Fruit fly (Drosophila melanogaster): ENCODE results near the gene VhaAC39-2.

VhaAC39-2 gene

DNA sequence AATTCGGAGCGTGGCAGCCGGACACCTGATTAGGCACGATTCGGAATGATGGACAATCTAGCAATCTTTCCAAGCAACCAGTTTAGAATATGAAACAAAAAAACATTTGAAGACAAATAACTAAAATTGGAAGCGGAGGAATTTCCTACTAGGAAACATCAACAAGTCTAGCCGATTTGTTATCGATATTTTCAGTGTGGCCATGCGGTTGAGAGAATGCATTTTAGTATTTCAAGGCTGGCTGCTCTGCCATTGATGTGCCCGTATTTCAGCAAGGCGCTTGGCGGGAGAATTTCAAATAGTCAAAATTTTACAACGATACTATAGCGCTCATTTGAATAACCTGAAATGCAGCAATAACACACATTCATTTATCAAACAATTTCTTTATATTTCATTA, 31.3 kb downstream of the VhaAC39-2 start, which contains the start of gene CG31457:
Gene CG31457 (minus strand): TSS at position 186 of the 400 bp plus-strand sequence.
- peak; percentile 49 for TF ChIP-seq bab1 (GFP tag; optimal IDR thresholded peaks at IDR 0.05)
- TF ChIP-seq Crg-1 (GFP tag; optimal IDR thresholded peaks at IDR 0.05) = no peak

DNA sequence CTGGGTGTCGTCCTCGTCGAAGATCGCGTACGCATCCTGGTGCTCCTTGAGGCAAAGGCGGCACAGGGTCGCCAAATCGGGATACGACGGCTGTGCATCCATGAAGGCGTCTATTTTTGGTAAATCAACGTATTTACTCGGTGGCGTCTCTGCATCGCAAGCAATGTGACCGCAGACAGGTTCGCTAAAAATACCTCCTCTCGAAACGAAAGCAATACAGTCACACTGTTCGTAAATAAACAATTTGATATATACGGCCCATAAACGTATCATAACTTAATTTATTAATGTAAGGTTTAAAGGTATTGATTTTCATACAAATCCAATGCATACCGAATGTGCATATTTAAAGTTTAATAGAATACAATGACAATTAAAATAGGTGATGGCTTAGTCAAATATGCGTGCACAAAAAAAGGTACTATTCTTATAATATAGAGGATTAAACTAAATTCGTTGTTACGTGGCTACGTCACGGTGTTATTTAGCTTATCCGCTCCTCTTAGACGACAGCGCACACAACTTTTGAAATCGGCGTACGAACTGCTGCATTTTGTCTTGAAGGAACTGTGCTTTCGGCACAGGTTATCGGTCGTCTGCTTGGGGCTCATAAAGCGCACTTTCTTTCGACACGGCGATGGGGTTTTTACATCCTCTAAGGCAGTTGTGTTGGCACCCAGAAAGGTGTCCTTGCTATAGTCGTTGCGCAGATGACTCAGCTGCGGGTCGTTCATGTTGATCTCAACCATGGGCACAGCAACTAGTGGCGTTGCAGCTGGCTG, 32.7 kb downstream of the VhaAC39-2 start, which contains the start of gene CG31365:
Gene CG31365 (minus strand): TSS at position 182 of the 782 bp plus-strand sequence.
- no peak for TF ChIP-seq pad (GFP tag; optimal IDR thresholded peaks at IDR 0.05)
- TF ChIP-seq CG11617 (GFP tag; optimal IDR thresholded peaks at IDR 0.05) = peak; percentile 28
- peak; percentile 29 for TF ChIP-seq bab1 (GFP tag; optimal IDR thresholded peaks at IDR 0.05)

DNA sequence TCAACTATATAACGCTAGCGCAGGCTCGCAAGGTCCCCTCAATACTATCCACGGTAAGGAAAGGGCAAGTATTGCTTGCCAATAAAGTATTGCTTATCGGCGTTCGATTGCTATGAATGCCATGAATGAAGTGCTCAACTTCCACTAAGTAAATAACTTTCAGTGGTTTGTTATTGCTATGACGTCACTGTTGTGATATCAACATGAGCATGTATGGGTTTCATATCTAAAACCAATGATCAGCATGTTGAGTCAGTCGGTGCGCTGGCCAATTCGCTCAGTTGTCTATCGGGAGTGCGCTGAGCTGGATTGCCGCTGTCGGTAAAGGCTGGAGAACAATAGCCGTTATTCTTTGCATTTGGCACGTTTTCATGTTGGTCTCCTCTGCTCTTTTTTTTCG, 38.2 kb downstream of the VhaAC39-2 start:
- TF ChIP-seq Mnt (GFP tag; optimal IDR thresholded peaks at IDR 0.05) (peak; percentile 7), kay (GFP tag; ENCODE audit: borderline replicate concordance) (no peak), CG14711 (tag; optimal IDR thresholded peaks at IDR 0.05) (no peak), Hr96 (GFP tag; optimal IDR thresholded peaks at IDR 0.05) (no peak), Clk (GFP tag; optimal IDR thresholded peaks at IDR 0.05) (no peak), bab1 (GFP tag; optimal IDR thresholded peaks at IDR 0.05) (peak; percentile 26), Crg-1 (GFP tag; optimal IDR thresholded peaks at IDR 0.05) (no peak), CG7045 (GFP tag; optimal IDR thresholded peaks at IDR 0.05) (no peak), cic (GFP tag; optimal IDR thresholded peaks at IDR 0.05) (peak; percentile 87), toe (GFP tag; optimal IDR thresholded peaks at IDR 0.05) (no peak), cnc (optimal IDR thresholded peaks at IDR 0.05) (no peak), CG12768 (GFP tag; optimal IDR thresholded peaks at IDR 0.05) (no peak), CG5204 (GFP tag; optimal IDR thresholded peaks at IDR 0.05) (no peak), CG7101 (tag; optimal IDR thresholded peaks at IDR 0.05) (peak; percentile 4), CG1620 (GFP tag; optimal IDR thresholded peaks at IDR 0.05) (no peak), tj (GFP tag; optimal IDR thresholded peaks at IDR 0.05) (no peak), CG33017 (tag; optimal IDR thresholded peaks at IDR 0.05) (no peak), CG11617 (GFP tag; optimal IDR thresholded peaks at IDR 0.05) (no peak), ovo (GFP tag; optimal IDR thresholded peaks at IDR 0.05) (no peak)

DNA sequence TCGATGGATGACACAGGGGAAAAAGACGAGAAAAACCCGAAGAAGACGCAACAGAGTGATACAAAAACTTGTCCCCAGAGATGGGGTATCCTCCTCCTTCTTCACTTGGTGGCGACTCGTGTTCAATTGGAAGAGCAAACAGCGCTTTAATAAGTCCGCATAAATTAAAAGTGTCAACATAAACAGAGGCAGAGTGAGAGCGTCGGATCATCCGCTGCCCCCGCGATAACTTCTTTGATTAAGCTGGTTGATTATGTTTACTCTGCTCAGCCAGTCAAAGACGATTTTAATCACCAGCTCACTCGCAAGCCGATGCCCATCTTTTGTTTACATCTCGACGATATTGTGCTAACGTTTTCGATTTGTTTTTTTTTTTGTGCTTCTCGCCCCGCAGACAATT, 39.2 kb downstream of the VhaAC39-2 start:
- TF ChIP-seq CG5204 (GFP tag; optimal IDR thresholded peaks at IDR 0.05) (no peak), Clk (GFP tag; optimal IDR thresholded peaks at IDR 0.05) (no peak), CG7045 (GFP tag; optimal IDR thresholded peaks at IDR 0.05) (no peak), kay (GFP tag; ENCODE audit: borderline replicate concordance) (no peak), tj (GFP tag; optimal IDR thresholded peaks at IDR 0.05) (no peak)

DNA sequence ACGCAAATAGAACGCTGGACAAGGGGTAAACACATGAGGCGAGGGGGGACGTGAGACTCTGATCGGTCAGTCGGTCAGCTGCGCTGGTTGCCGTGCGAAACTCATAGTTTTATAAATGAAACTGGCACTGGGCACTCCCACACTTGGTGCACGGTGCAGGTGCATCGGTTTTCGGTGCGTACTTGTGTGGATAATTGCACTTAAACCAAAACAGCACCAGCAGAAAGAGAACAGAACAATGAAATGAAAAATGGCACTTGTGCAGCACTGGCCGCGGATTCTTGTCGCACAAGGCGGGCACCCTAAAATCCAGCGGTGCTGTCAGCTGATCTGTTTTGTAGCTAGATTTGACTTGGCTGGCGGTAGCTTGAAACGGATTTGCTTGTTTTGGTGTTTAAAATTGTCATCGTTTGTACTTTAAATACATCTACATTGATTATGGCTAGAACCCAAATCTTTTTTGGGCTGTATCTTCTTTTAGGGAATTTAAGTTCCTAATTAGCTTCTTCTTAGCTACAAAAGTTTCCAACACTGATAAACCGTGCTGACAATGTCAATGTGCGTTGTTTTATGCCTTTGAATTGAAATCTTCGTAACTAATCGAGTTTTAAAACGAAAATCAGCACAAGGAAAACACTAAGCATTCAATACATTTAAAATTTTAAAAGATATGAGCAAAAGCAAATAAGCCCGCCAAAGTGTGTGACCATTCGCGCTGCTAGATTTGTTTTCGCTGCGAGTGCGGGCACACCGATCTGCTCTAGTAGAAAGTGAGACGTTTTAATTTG, 41.2 kb downstream of the VhaAC39-2 start, which contains the start of the genes Rassf and CenB1A:
Gene Rassf (minus strand): TSS at position 249 of the 788 bp plus-strand sequence.
Gene CenB1A (plus strand): TSS at position 718 of the 788 bp plus-strand sequence.
- TF ChIP-seq Clk (GFP tag; optimal IDR thresholded peaks at IDR 0.05) (peak; percentile 9), CG12768 (GFP tag; optimal IDR thresholded peaks at IDR 0.05) (peak; percentile 46), Crg-1 (GFP tag; optimal IDR thresholded peaks at IDR 0.05) (peak; percentile 48), Hr96 (GFP tag; optimal IDR thresholded peaks at IDR 0.05) (peak; percentile 62), CG33017 (tag; optimal IDR thresholded peaks at IDR 0.05) (peak; percentile 11), ovo (GFP tag; optimal IDR thresholded peaks at IDR 0.05) (peak; percentile 34), pad (GFP tag; optimal IDR thresholded peaks at IDR 0.05) (peak; percentile 42), CG1620 (GFP tag; optimal IDR thresholded peaks at IDR 0.05) (peak; percentile 39), CG5204 (GFP tag; optimal IDR thresholded peaks at IDR 0.05) (no peak), Mnt (GFP tag; optimal IDR thresholded peaks at IDR 0.05) (peak; percentile 52), toe (GFP tag; optimal IDR thresholded peaks at IDR 0.05) (peak; percentile 72), kay (GFP tag; ENCODE audit: borderline replicate concordance) (no peak), tj (GFP tag; optimal IDR thresholded peaks at IDR 0.05) (no peak)

DNA sequence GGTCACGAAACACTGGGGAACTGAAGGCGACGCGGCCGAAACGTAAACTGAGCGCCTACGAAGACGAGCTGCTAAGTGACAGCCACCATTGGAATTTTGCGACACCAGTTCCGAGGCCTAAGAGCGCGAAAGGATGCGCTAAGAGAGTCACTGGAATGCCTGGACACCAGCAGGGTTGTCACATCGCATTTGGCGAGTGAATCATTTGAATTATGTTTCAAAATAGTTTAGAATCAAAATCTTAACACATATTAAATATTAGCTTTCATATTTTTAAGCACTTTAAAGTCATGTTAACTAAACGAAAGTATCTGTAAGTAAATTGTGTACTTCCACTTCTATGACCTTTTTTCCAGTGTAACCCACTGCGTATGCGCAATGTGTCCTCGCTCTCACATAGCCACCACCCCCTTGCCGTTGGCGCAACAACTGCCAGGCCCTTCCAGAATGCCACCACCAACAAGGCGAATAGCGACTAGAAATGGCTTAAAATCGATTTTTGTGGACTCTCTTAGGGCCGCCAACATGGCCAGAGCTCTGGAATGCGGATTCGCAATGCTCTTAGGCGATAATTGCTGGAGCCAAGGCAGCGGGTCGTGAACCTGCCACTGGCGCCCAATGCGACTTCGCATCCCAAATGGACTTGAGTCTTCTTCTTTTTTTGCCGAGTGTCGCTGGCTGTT, 46.3 kb downstream of the VhaAC39-2 start, which contains the start of gene Cow:
Gene Cow (minus strand): TSS at position 51 of the 683 bp plus-strand sequence.
- TF ChIP-seq CG14711 (tag; optimal IDR thresholded peaks at IDR 0.05) (peak; percentile 79), toe (GFP tag; optimal IDR thresholded peaks at IDR 0.05) (peak; percentile 65), ovo (GFP tag; optimal IDR thresholded peaks at IDR 0.05) (no peak), bab1 (GFP tag; optimal IDR thresholded peaks at IDR 0.05) (no peak), kay (GFP tag; ENCODE audit: borderline replicate concordance) (no peak), CG12768 (GFP tag; optimal IDR thresholded peaks at IDR 0.05) (peak; percentile 83), Mnt (GFP tag; optimal IDR thresholded peaks at IDR 0.05) (no peak), CG5204 (GFP tag; optimal IDR thresholded peaks at IDR 0.05) (peak; percentile 67), CG33017 (tag; optimal IDR thresholded peaks at IDR 0.05) (peak; percentile 82), Clk (GFP tag; optimal IDR thresholded peaks at IDR 0.05) (peak; percentile 62), CG7101 (tag; optimal IDR thresholded peaks at IDR 0.05) (peak; percentile 67), pad (GFP tag; optimal IDR thresholded peaks at IDR 0.05) (no peak), Hr96 (GFP tag; optimal IDR thresholded peaks at IDR 0.05) (peak; percentile 53), cnc (optimal IDR thresholded peaks at IDR 0.05) (no peak), Crg-1 (GFP tag; optimal IDR thresholded peaks at IDR 0.05) (no peak), CG1620 (GFP tag; optimal IDR thresholded peaks at IDR 0.05) (no peak), CG11617 (GFP tag; optimal IDR thresholded peaks at IDR 0.05) (peak; percentile 62), tj (GFP tag; optimal IDR thresholded peaks at IDR 0.05) (peak; percentile 17), CG7045 (GFP tag; optimal IDR thresholded peaks at IDR 0.05) (peak; percentile 75), cic (GFP tag; optimal IDR thresholded peaks at IDR 0.05) (no peak)

Data from whole organism, adult.